Worm (Caenorhabditis elegans): ENCODE measurements around the gene C16C8.9.
"Not testable (repeated sequence)": the region's sequence is repeated elsewhere in the genome, so short reads cannot be mapped to it uniquely, and the experiment has no call there.

C16C8.9 gene

ce11 chrII:3473744-3474143 lies 10.7 kb upstream of the C16C8.9 start, which contains the start of gene sdz-32:
sdz-32 (plus strand) TSS chrII:3474044.
- no peak for TF ChIP-seq elt-2 (tag; optimal IDR thresholded peaks at IDR 0.05)
- no peak for TF ChIP-seq ama-1 (optimal IDR thresholded peaks at IDR 0.05)
- no peak for TF ChIP-seq ztf-11 (tag; optimal IDR thresholded peaks at IDR 0.05)

ce11 chrII:3472817-3473216 lies 9.8 kb upstream of the C16C8.9 start, which contains the start of gene Y49F6B.6:
Y49F6B.6 (plus strand) TSS chrII:3473117.
- TF ChIP-seq grh-1 (GFP tag; IDR thresholded peaks at IDR 0.05) (no peak), elt-3 (tag; optimal IDR thresholded peaks at IDR 0.05) (no peak)

DNA sequence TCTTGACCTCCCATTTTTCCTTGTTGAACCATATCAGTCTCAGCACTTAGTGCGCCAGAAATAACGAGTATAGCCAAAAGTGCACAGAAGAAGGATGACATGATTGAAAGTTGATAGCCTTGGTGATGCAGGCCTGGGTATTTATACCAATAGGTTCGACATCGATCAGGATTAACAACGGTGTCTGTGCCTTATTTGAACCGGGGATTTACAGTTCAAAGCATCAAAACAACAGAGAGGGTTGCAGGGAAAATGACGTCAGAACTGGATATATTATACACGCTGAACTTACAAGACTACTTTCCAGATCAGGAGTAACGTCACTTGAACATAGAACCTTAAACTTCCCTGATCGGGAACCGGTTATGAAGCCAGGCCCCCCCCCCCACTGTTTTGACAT lies 9.3 kb upstream of the C16C8.9 start, which contains the start of gene Y49F6B.12:
Gene Y49F6B.12 (minus strand): TSS at position 101 of the 400 bp plus-strand sequence.
- TF ChIP-seq efl-3 (GFP tag; optimal IDR thresholded peaks at IDR 0.05) (no peak), pqm-1 (tag; optimal IDR thresholded peaks at IDR 0.05) (no peak), ces-1 (GFP tag; optimal IDR thresholded peaks at IDR 0.05) (no peak), dpl-1 (GFP tag; optimal IDR thresholded peaks at IDR 0.05) (no peak), alr-1 (tag; optimal IDR thresholded peaks at IDR 0.05; ENCODE audit: borderline replicate concordance) (no peak), tbx-2 (tag; optimal IDR thresholded peaks at IDR 0.05) (no peak)

- TF ChIP-seq efl-1 (optimal IDR thresholded peaks at IDR 0.05) (no peak), efl-1 (GFP tag; optimal IDR thresholded peaks at IDR 0.05 in 1 of 2) (peak in 1 of 2 experiments; percentile 47), nhr-84 (tag; optimal IDR thresholded peaks at IDR 0.05) (no peak)
Observed at ce11 chrII:3471603-3472002, 8.6 kb upstream of the C16C8.9 start, which contains the start of gene Y49F6B.13. Y49F6B.13 (minus strand) TSS chrII:3471703.

ce11 chrII:3470549-3470948 lies 7.6 kb upstream of the C16C8.9 start, which contains the start of gene Y49F6B.20:
Y49F6B.20 (minus strand) TSS chrII:3470649.
- TF ChIP-seq lsy-2 (tag; optimal IDR thresholded peaks at IDR 0.05) = no peak
- no peak for TF ChIP-seq pag-3 (tag; optimal IDR thresholded peaks at IDR 0.05; ENCODE audit: borderline replicate concordance, insufficient read depth)
- no peak for TF ChIP-seq nhr-237 (tag; optimal IDR thresholded peaks at IDR 0.05)
- no peak for TF ChIP-seq nhr-85 (tag)
- no peak for TF ChIP-seq grh-1 (GFP tag; IDR thresholded peaks at IDR 0.05)
- no peak for TF ChIP-seq efl-3 (GFP tag; optimal IDR thresholded peaks at IDR 0.05)
- TF ChIP-seq unc-86 (tag; optimal IDR thresholded peaks at IDR 0.05) = no peak
- TF ChIP-seq snu-23 (GFP tag; optimal IDR thresholded peaks at IDR 0.05) = no peak
- TF ChIP-seq ceh-88 (GFP tag; IDR thresholded peaks at IDR 0.05) = no peak
- TF ChIP-seq jun-1 (tag; optimal IDR thresholded peaks at IDR 0.05) = no peak
- TF ChIP-seq ztf-4 (tag; optimal IDR thresholded peaks at IDR 0.05) = no peak
- TF ChIP-seq nhr-90 (tag; optimal IDR thresholded peaks at IDR 0.05; ENCODE audit: poor library complexity) = no peak
- TF ChIP-seq Y116A8C.19 (tag; optimal IDR thresholded peaks at IDR 0.05; ENCODE audit: borderline replicate concordance) = no peak
- TF ChIP-seq pax-3 (tag; optimal IDR thresholded peaks at IDR 0.05) = no peak
- TF ChIP-seq ceh-63 (GFP tag; optimal IDR thresholded peaks at IDR 0.05) = no peak
- TF ChIP-seq snpc-4 (tag; optimal IDR thresholded peaks at IDR 0.05) = no peak
- TF ChIP-seq hlh-17 (GFP tag; optimal IDR thresholded peaks at IDR 0.05; ENCODE audit: borderline replicate concordance) = no peak
- TF ChIP-seq dpl-1 (GFP tag; optimal IDR thresholded peaks at IDR 0.05) = no peak
- no peak for TF ChIP-seq ceh-82 (tag; optimal IDR thresholded peaks at IDR 0.05)
- no peak for TF ChIP-seq mep-1 (tag; optimal IDR thresholded peaks at IDR 0.05)

DNA sequence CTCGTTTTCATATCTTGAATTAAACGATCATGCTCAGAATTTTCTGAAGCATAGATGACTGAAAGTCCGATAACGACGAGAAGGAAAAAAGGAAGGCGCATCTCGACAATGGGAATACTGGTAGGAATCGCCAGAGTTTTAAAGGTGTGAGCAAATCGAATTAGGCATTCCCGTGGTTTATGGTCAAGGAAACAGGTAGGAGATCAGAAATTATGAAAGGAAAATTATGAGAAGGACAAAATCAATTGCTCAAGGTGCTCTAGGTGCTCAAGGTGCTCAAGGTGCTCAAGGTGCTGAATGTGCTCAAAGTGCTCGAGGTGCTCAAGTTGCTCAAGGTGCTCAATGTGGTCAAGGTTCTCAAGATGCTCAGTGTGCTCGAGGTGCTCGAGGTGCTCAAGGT lies 1.6 kb upstream of the C16C8.9 start, which contains the start of gene C16C8.10:
Gene C16C8.10 (minus strand): TSS at position 101 of the 400 bp plus-strand sequence.
- not testable (repeated sequence) for TF ChIP-seq snpc-4 (tag; optimal IDR thresholded peaks at IDR 0.05); grh-1 (GFP tag; IDR thresholded peaks at IDR 0.05); egl-27 (tag; optimal IDR thresholded peaks at IDR 0.05)
